Fruit fly (Drosophila melanogaster): ENCODE results near the gene CG15282.

dm6 chr2L:14664952-14665607 is 47.2 kb upstream of the CG15282 start:
- TF ChIP-seq Dll (optimal IDR thresholded peaks at IDR 0.05) (no peak), psq (optimal IDR thresholded peaks at IDR 0.05) (no peak), usp (GFP tag; optimal IDR thresholded peaks at IDR 0.05) (no peak), EcR (GFP tag; optimal IDR thresholded peaks at IDR 0.05) (no peak)

Measured in whole organism.